Worm (Caenorhabditis elegans) whole organism, L2 larva: ENCODE data around the gene T19E7.6.

Experiments used
- C34F6.9 ChIP-seq: fragments of 150-350 bp; optimal IDR thresholded peaks from 2 replicates; lab custom pipeline; 2014; ENCODE audit warnings: missing biosample characterization, missing genetic modification characterization
- ceh-82 ChIP-seq: fragments of 150-350 bp; optimal IDR thresholded peaks from 2 replicates; lab custom pipeline; 2014; ENCODE audit warnings: missing biosample characterization, missing genetic modification characterization
- elt-3 ChIP-seq: sonication (generic microtip); optimal IDR thresholded peaks from 2 replicates; lab custom pipeline; 2017; ENCODE audit warnings: missing biosample characterization, missing genetic modification characterization
- fos-1 ChIP-seq: fragments of 150-350 bp; optimal IDR thresholded peaks from 2 replicates; lab custom pipeline; 2014; ENCODE audit warnings: missing biosample characterization, missing genetic modification characterization
- nhr-23 ChIP-seq: fragments of 150-350 bp; optimal IDR thresholded peaks from 2 replicates; lab custom pipeline; 2014; ENCODE audit warnings: missing biosample characterization, missing genetic modification reagents, missing genetic modification characterization

DNA sequence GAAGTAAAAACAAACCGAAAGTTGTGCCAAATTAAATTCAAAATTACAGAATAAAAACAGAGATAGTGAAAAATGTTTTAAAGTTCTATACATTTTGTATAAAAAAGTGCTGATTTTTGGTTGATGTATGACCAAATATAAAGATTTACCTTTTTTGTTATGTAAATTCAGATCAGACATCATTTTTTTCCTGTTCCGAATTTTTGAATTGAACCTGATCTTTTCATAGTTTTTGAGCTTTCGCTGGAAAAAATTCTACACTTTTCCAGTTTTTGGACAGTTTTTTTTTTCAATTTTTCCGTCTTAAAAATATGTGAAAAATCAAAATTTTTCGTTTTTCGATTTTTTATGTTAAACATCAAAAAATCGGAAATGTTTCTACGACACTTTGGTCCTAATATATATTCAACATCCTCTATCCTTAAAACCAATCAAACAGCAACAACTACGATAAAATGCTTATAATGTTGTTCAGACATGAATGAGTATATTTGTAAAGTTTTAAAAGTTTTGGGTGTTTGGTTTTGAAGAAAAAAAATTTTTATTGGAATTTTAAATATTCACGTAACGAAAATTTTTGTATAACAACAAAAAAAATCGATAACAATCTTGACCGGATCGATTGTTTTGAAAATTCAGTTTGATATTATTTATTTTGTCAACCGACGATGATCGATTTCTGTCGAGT lies 13.4 kb upstream of the T19E7.6 start, which contains the start of the genes C55C3.7 and C55C3.6:
- TF ChIP-seq elt-3 (tag; lab: Kevin White, UChicago) (no peak), ceh-82 (tag; lab: Kevin White, UChicago) (no peak), nhr-23 (tag; lab: Kevin White, UChicago) (no peak), fos-1 (tag; lab: Kevin White, UChicago) (no peak), C34F6.9 (tag; lab: Kevin White, UChicago) (no peak)
